Worm (Caenorhabditis elegans) whole organism, mixed stage, embryonic: ENCODE data around the gene mpz-1.

Experiments
- bed-3 ChIP-seq: fragments of 200-800 bp; sonication (Bioruptor generic); optimal IDR thresholded peaks from 3 replicates; lab custom pipeline; 2018; ENCODE audit warnings: mild to moderate bottlenecking, missing genetic modification characterization, moderate library complexity, missing compliant biosample characterization
- blmp-1 ChIP-seq: fragments of 150-350 bp; optimal IDR thresholded peaks from 2 replicates; lab custom pipeline; 2014; ENCODE audit warnings: missing biosample characterization, missing genetic modification characterization
- ceh-39 ChIP-seq: fragments of 150-350 bp; optimal IDR thresholded peaks from 2 replicates; lab custom pipeline; 2014; ENCODE audit warnings: missing biosample characterization, missing genetic modification characterization
- ceh-43 ChIP-seq: fragments of 200-800 bp; sonication (Bioruptor generic); optimal IDR thresholded peaks from 2 replicates; lab custom pipeline; 2018; ENCODE audit warnings: mild to moderate bottlenecking, missing genetic modification characterization, moderate library complexity, missing compliant biosample characterization
- ceh-83 ChIP-seq: fragments of 200-800 bp; sonication (Bioruptor generic); optimal IDR thresholded peaks from 2 replicates; lab custom pipeline; 2018; ENCODE audit warnings: mild to moderate bottlenecking, missing genetic modification characterization, missing compliant biosample characterization
- ces-1 ChIP-seq: fragments of 150-350 bp; optimal IDR thresholded peaks from 2 replicates; lab custom pipeline; 2014; ENCODE audit warnings: missing biosample characterization, missing genetic modification reagents, missing genetic modification characterization
- cnd-1 ChIP-seq: fragments of 200-800 bp; sonication (Bioruptor generic); optimal IDR thresholded peaks from 2 replicates; lab custom pipeline; 2018; ENCODE audit warnings: mild to moderate bottlenecking, missing genetic modification characterization, missing compliant biosample characterization
- drap-1 ChIP-seq: fragments of 200-800 bp; sonication (Bioruptor generic); optimal IDR thresholded peaks from 3 replicates; lab custom pipeline; 2018; ENCODE audit warnings: mild to moderate bottlenecking, missing genetic modification characterization, missing compliant biosample characterization
- elt-1 ChIP-seq: sonication (generic microtip); optimal IDR thresholded peaks from 2 replicates; lab custom pipeline; 2017; ENCODE audit warnings: missing genetic modification characterization, mild to moderate bottlenecking, missing compliant biosample characterization, antibody characterized with exemption, moderate library complexity, borderline replicate concordance; ENCODE audit not compliant: insufficient read depth
- elt-3 ChIP-seq: fragments of 150-350 bp; optimal IDR thresholded peaks from 2 replicates; lab custom pipeline; 2014; ENCODE audit warnings: missing biosample characterization, missing genetic modification characterization
- flh-1 ChIP-seq: fragments of 200-800 bp; sonication (Bioruptor generic); optimal IDR thresholded peaks from 2 replicates; lab custom pipeline; 2018; ENCODE audit warnings: mild to moderate bottlenecking, missing genetic modification characterization, moderate library complexity, missing compliant biosample characterization
- ham-2 ChIP-seq: fragments of 200-800 bp; sonication (Bioruptor generic); optimal IDR thresholded peaks from 2 replicates; lab custom pipeline; 2018; ENCODE audit warnings: mild to moderate bottlenecking, missing genetic modification characterization, missing compliant biosample characterization
- hlh-1 ChIP-seq: fragments of 150-350 bp; optimal IDR thresholded peaks from 2 replicates; lab custom pipeline; 2014; ENCODE audit warnings: missing biosample characterization, missing genetic modification reagents, missing genetic modification characterization
- lin-13 ChIP-seq: fragments of 150-350 bp; optimal IDR thresholded peaks from 2 replicates; lab custom pipeline; 2014; ENCODE audit warnings: missing biosample characterization, missing genetic modification characterization
- lin-32 ChIP-seq: fragments of 200-800 bp; sonication (Bioruptor generic); optimal IDR thresholded peaks from 2 replicates; lab custom pipeline; 2018; ENCODE audit warnings: mild to moderate bottlenecking, missing genetic modification characterization, missing compliant biosample characterization
- lsy-2 ChIP-seq: fragments of 150-350 bp; optimal IDR thresholded peaks from 2 replicates; lab custom pipeline; 2014; ENCODE audit warnings: missing biosample characterization, missing genetic modification characterization
- mab-5 ChIP-seq: fragments of 150-350 bp; optimal IDR thresholded peaks from 2 replicates; lab custom pipeline; 2014; ENCODE audit warnings: missing biosample characterization, missing genetic modification characterization
- mep-1 ChIP-seq: fragments of 150-350 bp; optimal IDR thresholded peaks from 2 replicates; lab custom pipeline; 2017; ENCODE audit warnings: missing biosample characterization, missing genetic modification reagents, missing genetic modification characterization, inconsistent platforms
- mls-2 ChIP-seq: sonication (generic microtip); optimal IDR thresholded peaks from 2 replicates; lab custom pipeline; 2016; ENCODE audit warnings: mild to moderate bottlenecking, missing genetic modification characterization, moderate library complexity, missing compliant biosample characterization
- nhr-12 ChIP-seq: fragments of 150-350 bp; optimal IDR thresholded peaks from 2 replicates; lab custom pipeline; 2014; ENCODE audit warnings: missing biosample characterization, missing genetic modification characterization
- nhr-2 ChIP-seq: fragments of 150-350 bp; optimal IDR thresholded peaks from 2 replicates; lab custom pipeline; 2014; ENCODE audit warnings: missing biosample characterization, missing genetic modification characterization
- nhr-237 ChIP-seq: fragments of 150-350 bp; optimal IDR thresholded peaks from 2 replicates; lab custom pipeline; 2014; ENCODE audit warnings: missing biosample characterization, missing genetic modification characterization
- nhr-28 ChIP-seq: fragments of 150-350 bp; optimal IDR thresholded peaks from 2 replicates; lab custom pipeline; 2014; ENCODE audit warnings: missing biosample characterization, missing genetic modification characterization
- nhr-76 ChIP-seq: sonication (generic microtip); optimal IDR thresholded peaks from 2 replicates; lab custom pipeline; 2017; ENCODE audit warnings: missing biosample characterization, missing genetic modification characterization
- sem-2 ChIP-seq: fragments of 200-800 bp; sonication (Bioruptor generic); optimal IDR thresholded peaks from 2 replicates; lab custom pipeline; 2018; ENCODE audit warnings: mild to moderate bottlenecking, missing genetic modification characterization, missing compliant biosample characterization
- snpc-4 ChIP-seq: fragments of 150-350 bp; optimal IDR thresholded peaks from 2 replicates; lab custom pipeline; 2014; ENCODE audit warnings: missing biosample characterization, missing genetic modification characterization
- sptf-1 ChIP-seq: sonication (generic microtip); optimal IDR thresholded peaks from 2 replicates; lab custom pipeline; 2017; ENCODE audit warnings: mild to moderate bottlenecking, missing genetic modification characterization, moderate library complexity, missing compliant biosample characterization
- tbx-8 ChIP-seq: fragments of 200-800 bp; sonication (Bioruptor generic); optimal IDR thresholded peaks from 2 replicates; lab custom pipeline; 2018; ENCODE audit warnings: mild to moderate bottlenecking, missing genetic modification characterization, moderate library complexity, missing compliant biosample characterization
- unc-120 ChIP-seq: sonication (generic microtip); optimal IDR thresholded peaks from 2 replicates; lab custom pipeline; 2017; ENCODE audit warnings: missing genetic modification characterization, missing compliant biosample characterization; ENCODE audit not compliant: poor library complexity, severe bottlenecking
- unc-39 ChIP-seq: fragments of 150-350 bp; optimal IDR thresholded peaks from 2 replicates; lab custom pipeline; 2014; ENCODE audit warnings: missing biosample characterization, missing genetic modification characterization
- unc-62 ChIP-seq: fragments of 150-350 bp; optimal IDR thresholded peaks from 2 replicates; lab custom pipeline; 2014; ENCODE audit warnings: missing biosample characterization, missing genetic modification reagents, missing genetic modification characterization
- zip-8 ChIP-seq: fragments of 150-350 bp; optimal IDR thresholded peaks from 2 replicates; lab custom pipeline; 2014; ENCODE audit warnings: missing biosample characterization, missing genetic modification characterization
- ztf-11 ChIP-seq: fragments of 150-350 bp; optimal IDR thresholded peaks from 2 replicates; lab custom pipeline; 2014; ENCODE audit warnings: missing biosample characterization, missing genetic modification characterization

Gene mpz-1

DNA sequence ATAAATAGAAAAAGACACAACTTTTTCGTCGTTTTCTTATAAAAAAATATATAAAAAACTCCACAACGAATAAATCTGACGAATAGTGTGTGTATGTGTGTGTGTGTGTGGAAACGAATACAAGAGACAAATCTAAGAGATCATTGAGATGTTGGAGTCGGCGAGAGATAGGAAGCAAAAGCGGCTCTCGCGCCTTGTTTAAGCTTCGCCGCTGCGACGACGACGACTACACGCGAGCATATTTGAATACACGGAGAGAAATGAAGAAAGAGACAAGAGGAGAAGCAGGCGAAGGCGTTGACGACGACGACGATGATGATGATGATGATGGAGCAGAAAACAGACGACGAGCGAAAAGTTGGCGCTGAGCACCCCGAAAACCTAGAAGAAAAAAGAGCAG is 33.1 kb downstream of the mpz-1 start:
- TF ChIP-seq lsy-2 (tag; lab: Kevin White, UChicago): no peak
- TF ChIP-seq ces-1 (GFP tag; lab: Kevin White, UChicago): peak; percentile 31

DNA sequence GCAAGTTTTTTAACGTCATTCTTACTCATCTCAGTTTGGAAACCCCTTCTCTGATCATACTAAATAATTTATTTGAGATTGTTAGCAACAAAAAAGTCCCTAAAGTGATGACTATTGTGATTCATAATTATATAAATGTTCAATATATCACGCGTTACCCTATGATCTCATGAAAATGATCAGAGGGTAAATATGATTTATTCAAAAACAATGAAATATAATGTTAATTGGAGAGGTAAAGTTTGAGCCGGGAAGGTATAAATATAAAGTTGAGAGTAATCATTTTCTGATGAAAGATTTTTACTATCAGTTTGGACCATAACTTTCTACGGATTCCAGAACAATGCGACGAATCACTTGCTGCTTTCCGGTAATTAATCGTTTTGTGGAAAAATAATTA is 40.9 kb downstream of the mpz-1 start, which contains the start of gene C52A11.3:
Gene C52A11.3 (plus strand): TSS at position 301 of the 400 bp plus-strand sequence.
- TF ChIP-seq unc-120 (tag; lab: Kevin White, UChicago) (no peak), sptf-1 (no peak), snpc-4 (tag; lab: Kevin White, UChicago) (no peak), mep-1 (tag; lab: Kevin White, UChicago) (no peak), ceh-43 (GFP tag; lab: Kevin White, UChicago) (no peak), zip-8 (tag; lab: Kevin White, UChicago) (no peak), nhr-237 (no peak), hlh-1 (tag; lab: Kevin White, UChicago) (no peak), unc-39 (tag; lab: Kevin White, UChicago) (no peak), elt-3 (tag; lab: Kevin White, UChicago) (no peak), unc-62 (no peak), nhr-28 (tag; lab: Kevin White, UChicago) (no peak), lin-32 (GFP tag; lab: Kevin White, UChicago) (no peak), mab-5 (tag; lab: Kevin White, UChicago) (no peak), ceh-39 (no peak), mls-2 (no peak), elt-1 (tag; lab: Kevin White, UChicago) (no peak), ham-2 (GFP tag; lab: Kevin White, UChicago) (no peak), lin-13 (no peak), sem-2 (GFP tag; lab: Kevin White, UChicago) (no peak)
- TF ChIP-seq, all 35 proteins: peak for 0

DNA sequence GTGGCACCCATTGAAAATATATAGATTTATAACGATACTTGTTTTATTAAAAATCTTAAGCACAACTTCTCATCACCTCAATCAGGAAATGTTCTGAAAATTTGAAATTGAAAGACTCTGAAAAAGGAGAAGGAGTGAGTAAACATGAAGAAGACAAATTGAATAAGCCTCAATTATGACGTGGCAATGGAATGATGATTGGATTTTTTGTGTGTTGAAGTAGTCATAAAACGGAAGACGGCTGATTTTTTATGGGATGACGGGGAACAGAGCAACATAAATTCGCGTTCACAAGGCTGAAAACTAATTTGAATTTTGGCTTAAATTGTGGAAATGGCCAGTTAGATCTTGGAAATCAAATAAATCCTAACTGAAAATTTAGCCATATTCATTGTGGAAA is 46.4 kb downstream of the mpz-1 start, which contains the start of gene glb-12:
Gene glb-12 (minus strand): TSS at position 101 of the 400 bp plus-strand sequence.
- no peak for TF ChIP-seq cnd-1 (tag; lab: Kevin White, UChicago)
- TF ChIP-seq mls-2: no peak
- no peak for TF ChIP-seq ces-1 (GFP tag; lab: Kevin White, UChicago)
- no peak for TF ChIP-seq nhr-237
- no peak for TF ChIP-seq lsy-2 (tag; lab: Kevin White, UChicago)
- TF ChIP-seq nhr-76 (tag; lab: Kevin White, UChicago): no peak
- TF ChIP-seq mep-1 (tag; lab: Kevin White, UChicago): no peak
- no peak for TF ChIP-seq blmp-1 (tag; lab: Kevin White, UChicago)
- TF ChIP-seq drap-1: no peak

DNA sequence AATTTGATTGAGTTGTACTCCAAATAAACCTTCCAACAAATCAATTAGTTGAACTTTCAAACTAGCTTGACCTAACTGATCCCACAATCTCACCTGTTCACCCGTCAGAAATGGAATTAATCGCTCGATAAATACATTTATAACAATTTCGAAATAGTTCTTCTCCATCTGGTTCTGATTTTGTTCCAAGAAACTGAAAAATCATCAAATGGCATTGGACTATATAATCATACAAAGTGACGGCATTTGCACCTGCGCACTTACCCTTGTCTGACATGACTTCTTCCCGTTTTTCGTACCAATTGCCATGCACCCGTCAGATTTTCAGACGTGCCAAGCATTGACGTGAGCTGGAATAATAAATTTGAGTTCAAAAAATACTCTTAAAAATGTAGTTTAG is 47.2 kb downstream of the mpz-1 start:
- TF ChIP-seq sem-2 (GFP tag; lab: Kevin White, UChicago) (no peak), hlh-1 (tag; lab: Kevin White, UChicago) (no peak), ces-1 (GFP tag; lab: Kevin White, UChicago) (no peak), nhr-76 (tag; lab: Kevin White, UChicago) (no peak), unc-120 (tag; lab: Kevin White, UChicago) (no peak), nhr-12 (tag; lab: Kevin White, UChicago) (no peak), sptf-1 (no peak)
- TF ChIP-seq, all 35 proteins: peak for 0

DNA sequence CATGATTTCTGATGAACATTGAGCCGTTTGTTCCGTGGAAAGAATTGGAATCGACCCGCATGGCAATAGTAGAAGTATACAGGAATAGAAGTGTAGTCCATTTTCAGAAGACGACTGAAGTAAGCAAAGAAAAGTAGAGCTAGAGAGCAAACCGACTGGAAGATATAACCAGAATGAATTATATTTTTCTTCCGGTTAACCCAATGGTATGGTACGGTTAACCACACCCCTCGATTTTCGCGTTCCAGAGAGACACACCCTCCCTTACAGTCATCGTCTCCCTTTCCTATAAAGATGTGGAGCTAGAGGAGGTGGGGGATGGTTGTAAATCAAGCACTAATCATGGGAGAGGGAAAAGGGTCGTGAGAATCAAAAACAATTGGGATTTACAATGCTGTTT is 54.9 kb downstream of the mpz-1 start, which contains the start of gene C09G5.14:
Gene C09G5.14 (minus strand): TSS at position 101 of the 400 bp plus-strand sequence.
- no peak for TF ChIP-seq ceh-83 (GFP tag; lab: Kevin White, UChicago)
- no peak for TF ChIP-seq ham-2 (GFP tag; lab: Kevin White, UChicago)
- TF ChIP-seq bed-3 (GFP tag; lab: Kevin White, UChicago): no peak
- TF ChIP-seq unc-62: no peak

DNA sequence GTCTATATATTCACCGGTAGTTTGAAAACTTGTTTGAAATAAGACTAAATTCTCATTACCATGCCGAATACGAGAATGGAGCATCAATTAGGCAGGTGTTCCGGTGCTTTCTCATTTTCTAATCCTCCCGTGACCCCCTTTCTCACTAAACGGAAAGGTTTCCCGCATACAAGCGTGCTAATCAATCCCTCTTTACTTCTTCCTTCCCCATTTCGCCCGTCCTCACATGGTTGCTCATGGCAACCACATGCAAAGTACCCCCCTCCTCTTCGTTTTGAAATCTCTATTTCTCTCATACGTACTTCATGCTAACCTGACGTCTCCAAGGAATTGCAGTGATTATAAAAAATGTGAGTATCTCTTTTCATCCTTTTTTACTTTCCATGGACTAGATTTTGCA is 58.0 kb downstream of the mpz-1 start, which contains the start of gene mks-5:
Gene mks-5 (plus strand): TSS at position 301 of the 400 bp plus-strand sequence.
- TF ChIP-seq nhr-76 (tag; lab: Kevin White, UChicago) (no peak), mab-5 (tag; lab: Kevin White, UChicago) (no peak), sptf-1 (no peak), elt-1 (tag; lab: Kevin White, UChicago) (no peak), tbx-8 (GFP tag; lab: Kevin White, UChicago) (no peak), unc-39 (tag; lab: Kevin White, UChicago) (no peak), lin-13 (no peak), ceh-39 (no peak), nhr-12 (tag; lab: Kevin White, UChicago) (no peak), nhr-237 (no peak), flh-1 (GFP tag; lab: Kevin White, UChicago) (no peak), ztf-11 (tag; lab: Kevin White, UChicago) (no peak), snpc-4 (tag; lab: Kevin White, UChicago) (no peak), hlh-1 (tag; lab: Kevin White, UChicago) (no peak), nhr-2 (no peak)
- TF ChIP-seq, all 35 proteins: peak for 0
